Worm (Caenorhabditis elegans) whole organism, late embryonic: ENCODE results near the gene cec-1.
A peak's percentile ranks its signal among the peaks of the same experiment; 100 is the strongest.

Experiments used
- C38D4.7 ChIP-seq: fragments of 200-800 bp; sonication (Bioruptor generic); optimal IDR thresholded peaks from 2 replicates; lab custom pipeline; 2018; ENCODE audit warnings: mild to moderate bottlenecking, missing genetic modification characterization, moderate library complexity, missing compliant biosample characterization
- F13H6.1 ChIP-seq: sonication (generic microtip); optimal IDR thresholded peaks from 2 replicates; lab custom pipeline; 2016; ENCODE audit warnings: missing genetic modification characterization, missing compliant biosample characterization
- K02D7.2 ChIP-seq: sonication (generic microtip); optimal IDR thresholded peaks from 2 replicates; lab custom pipeline; 2017; ENCODE audit warnings: mild to moderate bottlenecking, missing genetic modification characterization, missing compliant biosample characterization
- K09A11.1 ChIP-seq: sonication (generic microtip); optimal IDR thresholded peaks from 2 replicates; lab custom pipeline; 2017; ENCODE audit warnings: antibody characterized with exemption, mild to moderate bottlenecking, missing genetic modification characterization, missing compliant biosample characterization; ENCODE audit not compliant: insufficient read depth
- ceh-19 ChIP-seq: fragments of 200-800 bp; sonication (Bioruptor generic); optimal IDR thresholded peaks from 2 replicates; lab custom pipeline; 2018; ENCODE audit warnings: mild to moderate bottlenecking, missing genetic modification characterization, missing compliant biosample characterization
- ceh-30 ChIP-seq: fragments of 150-350 bp; optimal IDR thresholded peaks from 2 replicates; lab custom pipeline; 2014; ENCODE audit warnings: missing biosample characterization, missing genetic modification characterization
- ceh-31 ChIP-seq: sonication (generic microtip); optimal IDR thresholded peaks from 2 replicates; lab custom pipeline; 2016; ENCODE audit warnings: missing genetic modification characterization, missing compliant biosample characterization
- ceh-48 ChIP-seq: sonication (generic microtip); optimal IDR thresholded peaks from 2 replicates; lab custom pipeline; 2016; ENCODE audit warnings: missing genetic modification characterization, inconsistent platforms, missing compliant biosample characterization
- fax-1 ChIP-seq: sonication (generic microtip); optimal IDR thresholded peaks from 2 replicates; lab custom pipeline; 2016; ENCODE audit warnings: missing genotype, missing genetic modification characterization, missing compliant biosample characterization
- fkh-10 ChIP-seq: fragments of 150-350 bp; optimal IDR thresholded peaks from 2 replicates; lab custom pipeline; 2014; ENCODE audit warnings: missing biosample characterization, missing genetic modification reagents, missing genetic modification characterization
- gmeb-2 ChIP-seq: sonication (generic microtip); optimal IDR thresholded peaks from 2 replicates; lab custom pipeline; 2016; ENCODE audit warnings: missing genetic modification characterization, inconsistent platforms, missing compliant biosample characterization
- hlh-6 ChIP-seq: sonication (generic microtip); optimal IDR thresholded peaks from 2 replicates; lab custom pipeline; 2016; ENCODE audit warnings: missing genotype, missing genetic modification characterization, missing compliant biosample characterization
- hlh-8 ChIP-seq: sonication (generic microtip); optimal IDR thresholded peaks from 2 replicates; lab custom pipeline; 2016; ENCODE audit warnings: missing genotype, missing genetic modification characterization, missing compliant biosample characterization
- lim-6 ChIP-seq: sonication (generic microtip); optimal IDR thresholded peaks from 2 replicates; lab custom pipeline; 2016; ENCODE audit warnings: missing genetic modification characterization, missing compliant biosample characterization
- lin-11 ChIP-seq: fragments of 200-800 bp; sonication (Bioruptor generic); optimal IDR thresholded peaks from 2 replicates; lab custom pipeline; 2018; ENCODE audit warnings: mild to moderate bottlenecking, missing genetic modification characterization, missing compliant biosample characterization
- madf-2 ChIP-seq: sonication (generic microtip); optimal IDR thresholded peaks from 2 replicates; lab custom pipeline; 2017; ENCODE audit warnings: missing genetic modification characterization, missing compliant biosample characterization
- mec-3 ChIP-seq: sonication (generic microtip); optimal IDR thresholded peaks from 2 replicates; lab custom pipeline; 2016; ENCODE audit warnings: borderline replicate concordance, missing genetic modification characterization, missing compliant biosample characterization
- nfya-1 ChIP-seq: sonication (generic microtip); optimal IDR thresholded peaks from 2 replicates; lab custom pipeline; 2017; ENCODE audit warnings: missing genetic modification characterization, mild to moderate bottlenecking, missing compliant biosample characterization, antibody characterized with exemption, moderate library complexity
- nhr-232 ChIP-seq: sonication (generic microtip); optimal IDR thresholded peaks from 2 replicates; lab custom pipeline; 2016; ENCODE audit warnings: missing genetic modification characterization, missing compliant biosample characterization
- npax-4 ChIP-seq: sonication (generic microtip); optimal IDR thresholded peaks from 2 replicates; lab custom pipeline; 2016; ENCODE audit warnings: missing genetic modification characterization, missing compliant biosample characterization
- odd-2 ChIP-seq: sonication (generic microtip); optimal IDR thresholded peaks from 2 replicates; lab custom pipeline; 2017; ENCODE audit warnings: antibody characterized with exemption, mild to moderate bottlenecking, missing genetic modification characterization, missing compliant biosample characterization
- pat-9 ChIP-seq: fragments of 200-800 bp; sonication (Bioruptor generic); optimal IDR thresholded peaks from 2 replicates; lab custom pipeline; 2018; ENCODE audit warnings: mild to moderate bottlenecking, missing genetic modification characterization, moderate library complexity, missing compliant biosample characterization
- pqm-1 ChIP-seq: sonication (generic microtip); optimal IDR thresholded peaks from 2 replicates; lab custom pipeline; 2016; ENCODE audit warnings: missing genetic modification characterization, missing compliant biosample characterization
- ref-2 ChIP-seq: sonication (generic microtip); optimal IDR thresholded peaks from 2 replicates; lab custom pipeline; 2016; ENCODE audit warnings: missing genetic modification characterization, missing compliant biosample characterization
- sox-2 ChIP-seq: fragments of 200-800 bp; sonication (Bioruptor generic); IDR thresholded peaks from 2 replicates; pipeline ENCODE4 v1.3.6; 2022; ENCODE audit warnings: missing genetic modification reagents, missing genetic modification characterization, missing compliant biosample characterization
- sox-4 ChIP-seq: sonication (generic microtip); optimal IDR thresholded peaks from 2 replicates; lab custom pipeline; 2017; ENCODE audit warnings: mild to moderate bottlenecking, missing genetic modification characterization, inconsistent platforms, missing compliant biosample characterization
- tbx-2 ChIP-seq: sonication (generic microtip); optimal IDR thresholded peaks from 2 replicates; lab custom pipeline; 2016; ENCODE audit warnings: missing genetic modification characterization, missing compliant biosample characterization
- ttx-3 ChIP-seq: sonication (generic microtip); optimal IDR thresholded peaks from 2 replicates; lab custom pipeline; 2016; ENCODE audit warnings: missing genetic modification reagents, missing genetic modification characterization, missing compliant biosample characterization
- unc-3 ChIP-seq, 2 experiments: fragments of 200-800 bp in 1 of 2; sonication (Bioruptor generic) in 1 of 2; sonication (generic microtip) in 1 of 2; conservative IDR thresholded peaks in 1 of 2; optimal IDR thresholded peaks in 1 of 2; 2 replicates each; pipeline versions ENCODE4 v1.3.6 to Lab custom; 2016 to 2022; ENCODE audit warnings: missing compliant biosample characterization in 2 of 2, missing genetic modification characterization in 2 of 2, missing genetic modification reagents in 1 of 2
- unc-55 ChIP-seq: sonication (generic microtip); optimal IDR thresholded peaks from 2 replicates; lab custom pipeline; 2017; ENCODE audit warnings: missing biosample characterization, missing genetic modification reagents, missing genetic modification characterization
- zip-5 ChIP-seq: sonication (generic microtip); optimal IDR thresholded peaks from 2 replicates; lab custom pipeline; 2016; ENCODE audit warnings: missing genetic modification characterization, missing compliant biosample characterization

Gene cec-1

ce11 chrIII:8435074-8435473, 8.9 kb downstream of the cec-1 start, which contains the start of gene ZK1236.9:
TSS of gene ZK1236.9 (minus strand) at chrIII:8435174.
- no peak for TF ChIP-seq fkh-10 (GFP tag; lab: Kevin White, UChicago)
- TF ChIP-seq npax-4 (tag; lab: Kevin White, UChicago), result no peak
- TF ChIP-seq lin-11 (tag; lab: Kevin White, UChicago), result no peak
- TF ChIP-seq madf-2, result no peak
- TF ChIP-seq pat-9, result no peak
- no peak for TF ChIP-seq unc-3 (GFP tag; conservative IDR thresholded peaks at IDR 0.05; lab: Robert Waterston, UW)
- TF ChIP-seq unc-3 (tag; optimal IDR thresholded peaks at IDR 0.05; lab: Kevin White, UChicago), result no peak

ce11 chrIII:8437763-8438414, 11.8 kb downstream of the cec-1 start:
- TF ChIP-seq gmeb-2 (tag; lab: Kevin White, UChicago) (no peak), C38D4.7 (GFP tag; lab: Kevin White, UChicago) (no peak), sox-2 (GFP tag; lab: Robert Waterston, UW) (no peak)

ce11 chrIII:8439312-8439711, 13.2 kb downstream of the cec-1 start, which contains the start of gene pqn-96:
TSS of gene pqn-96 (minus strand) at chrIII:8439412.
- no peak for TF ChIP-seq F13H6.1 (tag; lab: Kevin White, UChicago)
- TF ChIP-seq hlh-8 (tag; lab: Kevin White, UChicago), result no peak
- TF ChIP-seq pqm-1 (tag; lab: Kevin White, UChicago), result no peak
- no peak for TF ChIP-seq tbx-2 (tag; lab: Kevin White, UChicago)
- TF ChIP-seq odd-2 (tag; lab: Kevin White, UChicago), result no peak
- TF ChIP-seq hlh-6 (tag; lab: Kevin White, UChicago), result no peak
- no peak for TF ChIP-seq zip-5 (tag; lab: Kevin White, UChicago)

ce11 chrIII:8443557-8444131, 17.5 kb downstream of the cec-1 start, which contains the start of gene ufbp-1:
TSS of gene ufbp-1 (minus strand) at chrIII:8443607.
- TF ChIP-seq ceh-19, result no peak
- peak; percentile 82 for TF ChIP-seq ceh-30 (tag; lab: Kevin White, UChicago)
- no peak for TF ChIP-seq K02D7.2 (tag; lab: Kevin White, UChicago)
- TF ChIP-seq gmeb-2 (tag; lab: Kevin White, UChicago), result no peak
- TF ChIP-seq nfya-1 (tag; lab: Kevin White, UChicago), result peak; percentile 22
- no peak for TF ChIP-seq sox-2 (GFP tag; lab: Robert Waterston, UW)
- no peak for TF ChIP-seq K09A11.1
- no peak for TF ChIP-seq lim-6 (tag; lab: Kevin White, UChicago)

ce11 chrIII:8444433-8445090, 18.4 kb downstream of the cec-1 start:
- TF ChIP-seq sox-4 (tag; lab: Kevin White, UChicago), result no peak
- no peak for TF ChIP-seq hlh-6 (tag; lab: Kevin White, UChicago)
- no peak for TF ChIP-seq ceh-31 (tag; lab: Kevin White, UChicago)
- TF ChIP-seq nhr-232 (tag; lab: Kevin White, UChicago), result no peak
- no peak for TF ChIP-seq ref-2 (tag; lab: Kevin White, UChicago)
- TF ChIP-seq ttx-3 (tag; lab: Kevin White, UChicago), result no peak
- no peak for TF ChIP-seq fkh-10 (GFP tag; lab: Kevin White, UChicago)
- no peak for TF ChIP-seq ceh-48
- TF ChIP-seq unc-55, result no peak
- no peak for TF ChIP-seq fax-1 (tag; lab: Kevin White, UChicago)
- TF ChIP-seq lim-6 (tag; lab: Kevin White, UChicago), result no peak
- TF ChIP-seq mec-3 (tag; lab: Kevin White, UChicago), result no peak
- no peak for TF ChIP-seq sox-2 (GFP tag; lab: Robert Waterston, UW)
